Fruit fly (Drosophila melanogaster) whole organism, embryonic: ENCODE measurements around the gene CG42342.

Experiments used
- Asciz ChIP-seq: fragments of 200-800 bp; sonication (Bioruptor generic); optimal IDR thresholded peaks from 2 replicates; lab custom pipeline; 2017; ENCODE audit warnings: missing biosample characterization, mild to moderate bottlenecking, missing genetic modification characterization, missing genetic modification reagents
- Awh ChIP-seq: fragments of 200-800 bp; sonication (Bioruptor generic); IDR thresholded peaks from 2 replicates; pipeline ENCODE4, ENCODE4 v1.3.6; 2022; ENCODE audit warnings: missing biosample characterization, missing genetic modification characterization
- Bdp1 ChIP-seq: fragments of 200-800 bp; sonication (Bioruptor generic); optimal IDR thresholded peaks from 3 replicates; lab custom pipeline; 2016; ENCODE audit warnings: missing biosample characterization, missing genetic modification characterization
- BtbVII ChIP-seq: fragments of 200-800 bp; sonication (Bioruptor generic); optimal IDR thresholded peaks from 3 replicates; lab custom pipeline; 2017; ENCODE audit warnings: missing biosample characterization, mild to moderate bottlenecking, missing genetic modification characterization
- CG10267 ChIP-seq: fragments of 200-800 bp; sonication (Bioruptor generic); optimal IDR thresholded peaks from 2 replicates; lab custom pipeline; 2018; ENCODE audit warnings: missing biosample characterization, mild to moderate bottlenecking, missing genetic modification characterization, moderate library complexity
- CG10654 ChIP-seq: fragments of 200-800 bp; sonication (Bioruptor generic); optimal IDR thresholded peaks from 2 replicates; lab custom pipeline; 2016; ENCODE audit warnings: missing biosample characterization, missing genetic modification characterization
- CG11456 ChIP-seq: fragments of 200-800 bp; sonication (Bioruptor generic); IDR thresholded peaks from 3 replicates; pipeline ENCODE4 v1.3.6; 2022; ENCODE audit warnings: missing biosample characterization, missing genetic modification characterization
- CG12071 ChIP-seq: fragments of 200-800 bp; sonication (Bioruptor generic); optimal IDR thresholded peaks from 3 replicates; lab custom pipeline; 2018; ENCODE audit warnings: missing biosample characterization, mild to moderate bottlenecking, missing genetic modification characterization
- CG1233 ChIP-seq: fragments of 200-800 bp; sonication (Bioruptor generic); optimal IDR thresholded peaks from 4 replicates; lab custom pipeline; 2018; ENCODE audit warnings: missing biosample characterization, mild to moderate bottlenecking, missing genetic modification characterization
- CG16779 ChIP-seq: fragments of 200-800 bp; sonication (Bioruptor generic); IDR thresholded peaks from 2 replicates; pipeline ENCODE4 v1.3.6; 2022; ENCODE audit warnings: missing biosample characterization, missing genetic modification characterization
- CG17328 ChIP-seq: fragments of 200-800 bp; sonication (Bioruptor generic); IDR thresholded peaks from 2 replicates; pipeline ENCODE4 v1.3.6; 2022; ENCODE audit warnings: missing biosample characterization, missing genetic modification characterization
- CG17385 ChIP-seq: fragments of 200-800 bp; sonication (Bioruptor generic); optimal IDR thresholded peaks from 3 replicates; lab custom pipeline; 2018; ENCODE audit warnings: missing biosample characterization, mild to moderate bottlenecking, missing genetic modification characterization
- CG18764 ChIP-seq: fragments of 200-800 bp; sonication (Bioruptor generic); optimal IDR thresholded peaks from 3 replicates; lab custom pipeline; 2016; ENCODE audit warnings: missing biosample characterization, missing genetic modification characterization
- CG31365 ChIP-seq: fragments of 200-800 bp; sonication (Bioruptor generic); optimal IDR thresholded peaks from 2 replicates; lab custom pipeline; 2018; ENCODE audit warnings: missing biosample characterization, mild to moderate bottlenecking, missing genetic modification characterization
- CG32772 ChIP-seq: fragments of 200-800 bp; sonication (Bioruptor generic); IDR thresholded peaks from 2 replicates; pipeline ENCODE4 v1.3.6; 2022; ENCODE audit warnings: missing biosample characterization, missing genetic modification characterization
- CG3847 ChIP-seq: fragments of 200-800 bp; sonication (Bioruptor generic); IDR thresholded peaks from 2 replicates; pipeline ENCODE4 v1.3.6; 2022; ENCODE audit warnings: missing biosample characterization, missing genetic modification characterization
- CG4730 ChIP-seq: fragments of 200-800 bp; sonication (Bioruptor generic); IDR thresholded peaks from 2 replicates; pipeline ENCODE4 v1.3.6; 2022; ENCODE audit warnings: missing biosample characterization, missing genetic modification characterization
- CG5180 ChIP-seq: fragments of 200-800 bp; sonication (Bioruptor generic); optimal IDR thresholded peaks from 3 replicates; lab custom pipeline; 2017; ENCODE audit warnings: missing biosample characterization, missing genetic modification characterization, mild to moderate bottlenecking, moderate library complexity, missing genetic modification reagents
- CG7556 ChIP-seq: fragments of 200-800 bp; sonication (Bioruptor generic); optimal IDR thresholded peaks from 2 replicates; lab custom pipeline; 2017; ENCODE audit warnings: missing biosample characterization, mild to moderate bottlenecking, missing genetic modification characterization
- CG7745 ChIP-seq: fragments of 200-800 bp; sonication (Bioruptor generic); optimal IDR thresholded peaks from 2 replicates; lab custom pipeline; 2018; ENCODE audit warnings: missing biosample characterization, mild to moderate bottlenecking, missing genetic modification characterization, moderate library complexity
- CG9609 ChIP-seq: fragments of 200-800 bp; sonication (Bioruptor generic); optimal IDR thresholded peaks from 3 replicates; lab custom pipeline; 2016; ENCODE audit warnings: missing biosample characterization, missing genetic modification characterization
- Dll ChIP-seq: fragments of 200-800 bp; sonication (Bioruptor generic); IDR thresholded peaks from 4 replicates; pipeline ENCODE4 v1.3.6; 2022; ENCODE audit warnings: missing biosample characterization, missing genetic modification characterization; ENCODE audit not compliant: partially characterized antibody
- Doc2 ChIP-seq: fragments of 200-800 bp; sonication (Bioruptor generic); IDR thresholded peaks from 2 replicates; pipeline ENCODE4 v1.3.6; 2022; ENCODE audit warnings: missing biosample characterization, missing genetic modification characterization
- Ets65A ChIP-seq: fragments of 200-800 bp; sonication (Bioruptor generic); peaks from one replicate; lab custom pipeline; 2016; ENCODE audit warnings: missing biosample characterization, missing genetic modification characterization
- Ets97D ChIP-seq: fragments of 200-800 bp; sonication (Bioruptor generic); optimal IDR thresholded peaks from 3 replicates; lab custom pipeline; 2016; ENCODE audit warnings: missing biosample characterization, missing genetic modification characterization
- Fer2 ChIP-seq: fragments of 200-800 bp; sonication (Bioruptor generic); optimal IDR thresholded peaks from 2 replicates; lab custom pipeline; 2018; ENCODE audit warnings: missing biosample characterization, mild to moderate bottlenecking, missing genetic modification characterization, moderate library complexity
- Hmx ChIP-seq: fragments of 200-800 bp; sonication (Bioruptor generic); optimal IDR thresholded peaks from 2 replicates; lab custom pipeline; 2016; ENCODE audit warnings: missing biosample characterization, missing genetic modification characterization
- Hr78 ChIP-seq, 2 experiments: fragments of 200-800 bp in 1 of 2; fragments of >200 bp in 1 of 2; sonication (Bioruptor generic) in 1 of 2; optimal IDR thresholded peaks; 2 replicates each; lab custom pipeline; 2017 to 2019; ENCODE audit warnings: missing biosample characterization in 2 of 2, missing genetic modification characterization in 2 of 2, mild to moderate bottlenecking in 1 of 2, moderate library complexity in 1 of 2
- Jarid2 ChIP-seq: fragments of 200-800 bp; sonication (Bioruptor generic); optimal IDR thresholded peaks from 3 replicates; lab custom pipeline; 2017; ENCODE audit warnings: mild to moderate bottlenecking, missing biosample characterization, missing genetic modification reagents, missing genetic modification characterization
- Lhr ChIP-seq: fragments of 200-800 bp; sonication (Bioruptor generic); optimal IDR thresholded peaks from 3 replicates; lab custom pipeline; 2017; ENCODE audit warnings: mild to moderate bottlenecking, missing biosample characterization, missing genetic modification reagents, missing genetic modification characterization
- MTF-1 ChIP-seq: fragments of 200-800 bp; sonication (Bioruptor generic); optimal IDR thresholded peaks from 2 replicates; lab custom pipeline; 2018; ENCODE audit warnings: missing biosample characterization, mild to moderate bottlenecking, missing genetic modification characterization, borderline replicate concordance
- NC2β ChIP-seq: fragments of 200-800 bp; sonication (Bioruptor generic); optimal IDR thresholded peaks from 2 replicates; lab custom pipeline; 2016; ENCODE audit warnings: missing biosample characterization, missing genetic modification characterization
- NfI ChIP-seq: fragments of 200-800 bp; sonication (Bioruptor generic); optimal IDR thresholded peaks from 3 replicates; lab custom pipeline; 2018; ENCODE audit warnings: missing biosample characterization, mild to moderate bottlenecking, missing genetic modification characterization, moderate library complexity
- Oaz ChIP-seq: fragments of 200-800 bp; sonication (Bioruptor generic); IDR thresholded peaks from 2 replicates; pipeline ENCODE4 v1.3.6; 2022; ENCODE audit warnings: missing biosample characterization, missing genetic modification characterization
- Side ChIP-seq: fragments of 200-800 bp; sonication (Bioruptor generic); optimal IDR thresholded peaks from 2 replicates; lab custom pipeline; 2016; ENCODE audit warnings: missing biosample characterization, missing genetic modification characterization
- br ChIP-seq: fragments of >200 bp; optimal IDR thresholded peaks from 2 replicates; lab custom pipeline; 2017
- dimm ChIP-seq: fragments of 200-800 bp; sonication (Bioruptor generic); IDR thresholded peaks from 2 replicates; pipeline ENCODE4 v1.3.6; 2022; ENCODE audit warnings: missing biosample characterization, missing genetic modification characterization
- dpn ChIP-seq, 2 experiments: fragments of 200-800 bp; sonication (Bioruptor generic); optimal IDR thresholded peaks; 3 replicates each; lab custom pipeline; 2016; ENCODE audit warnings: missing biosample characterization in 2 of 2, missing genetic modification characterization in 2 of 2
- fd3F ChIP-seq: fragments of 200-800 bp; sonication (Bioruptor generic); optimal IDR thresholded peaks from 2 replicates; lab custom pipeline; 2018; ENCODE audit warnings: missing biosample characterization, mild to moderate bottlenecking, missing genetic modification characterization, moderate library complexity
- fru ChIP-seq: fragments of >200 bp; optimal IDR thresholded peaks from 2 replicates; lab custom pipeline; 2017
- gcm2 ChIP-seq: fragments of 200-800 bp; sonication (Bioruptor generic); optimal IDR thresholded peaks from 2 replicates; lab custom pipeline; 2016; ENCODE audit warnings: missing biosample characterization, missing genetic modification characterization
- luna ChIP-seq: fragments of 200-800 bp; sonication (Bioruptor generic); optimal IDR thresholded peaks from 2 replicates; lab custom pipeline; 2016; ENCODE audit warnings: missing biosample characterization, missing genetic modification characterization
- nau ChIP-seq: fragments of 200-800 bp; sonication (Bioruptor generic); optimal IDR thresholded peaks from 3 replicates; lab custom pipeline; 2017; ENCODE audit warnings: missing biosample characterization, mild to moderate bottlenecking, missing genetic modification characterization, missing genetic modification reagents
- otp ChIP-seq: fragments of 200-800 bp; sonication (Bioruptor generic); IDR thresholded peaks from 3 replicates; pipeline ENCODE4, ENCODE4 v1.3.6; 2022; ENCODE audit warnings: missing biosample characterization, missing genetic modification characterization
- pita ChIP-seq: fragments of 200-800 bp; sonication (Bioruptor generic); optimal IDR thresholded peaks from 2 replicates; lab custom pipeline; 2017; ENCODE audit warnings: missing biosample characterization, mild to moderate bottlenecking, missing genetic modification characterization
- run ChIP-seq: fragments of 200-800 bp; sonication (Bioruptor generic); optimal IDR thresholded peaks from 3 replicates; lab custom pipeline; 2018; ENCODE audit warnings: missing biosample characterization, mild to moderate bottlenecking, missing genetic modification characterization
- shn ChIP-seq: fragments of 200-800 bp; sonication (Bioruptor generic); optimal IDR thresholded peaks from 3 replicates; lab custom pipeline; 2016; ENCODE audit warnings: missing biosample characterization, missing genetic modification characterization
- stc ChIP-seq: fragments of 200-800 bp; sonication (Bioruptor generic); IDR thresholded peaks from 2 replicates; pipeline ENCODE4 v1.3.6; 2022; ENCODE audit warnings: missing biosample characterization, missing genetic modification characterization
- wek ChIP-seq: fragments of 200-800 bp; sonication (Bioruptor generic); optimal IDR thresholded peaks from 3 replicates; lab custom pipeline; 2018; ENCODE audit warnings: missing biosample characterization, mild to moderate bottlenecking, missing genetic modification characterization, moderate library complexity
- zen ChIP-seq: fragments of 200-800 bp; sonication (Bioruptor generic); optimal IDR thresholded peaks from 3 replicates; lab custom pipeline; 2018; ENCODE audit warnings: missing biosample characterization, mild to moderate bottlenecking, missing genetic modification characterization, moderate library complexity
- zen2 ChIP-seq: fragments of 200-800 bp; sonication (Bioruptor generic); IDR thresholded peaks from 3 replicates; pipeline ENCODE4 v1.3.6; 2022; ENCODE audit warnings: missing biosample characterization, missing genetic modification characterization; ENCODE audit not compliant: partially characterized antibody

CG42342 gene

dm6 chr3R:16573483-16574145 lies 71.0 kb downstream of the CG42342 start, which contains the start of gene CG14903 (continued):
- TF ChIP-seq nau (GFP tag; lab: Kevin White, UChicago), result no peak
- TF ChIP-seq CG3847 (GFP tag; lab: Robert Waterston, UW), result peak; percentile 22; the same call in 1 of the 2 replicates
- TF ChIP-seq NfI (GFP tag; lab: Kevin White, UChicago), result peak; percentile 11
- peak; percentile 0 for TF ChIP-seq NC2β (GFP tag; lab: Kevin White, UChicago)
- no peak for TF ChIP-seq Hmx
- no peak for TF ChIP-seq run
- no peak for TF ChIP-seq fd3F (GFP tag; lab: Kevin White, UChicago)
- TF ChIP-seq fru, result no peak
- no peak for TF ChIP-seq luna
- no peak for TF ChIP-seq stc
- peak; percentile 47 for TF ChIP-seq Jarid2 (GFP tag; lab: Kevin White, UChicago)
- no peak for TF ChIP-seq CG5180 (GFP tag; lab: Kevin White, UChicago)
- TF ChIP-seq CG7556 (GFP tag; lab: Kevin White, UChicago), result no peak
- peak; percentile 28 for TF ChIP-seq shn (GFP tag; lab: Kevin White, UChicago)
- no peak for TF ChIP-seq Oaz
- TF ChIP-seq otp (GFP tag; lab: Robert Waterston, UW), result no peak
- TF ChIP-seq CG17328 (GFP tag; lab: Robert Waterston, UW), result no peak
- TF ChIP-seq CG11456, result 0 out of 3 replicates have a peak, but pooled peaks have one; percentile 18
- TF ChIP-seq Fer2 (tag; lab: Kevin White, UChicago), result no peak
- no peak for TF ChIP-seq CG31365 (tag; lab: Kevin White, UChicago)
- peak; percentile 48 for TF ChIP-seq CG10654
- TF ChIP-seq Awh (GFP tag; lab: Robert Waterston, UW), result no peak
- TF ChIP-seq Ets65A, result peak; percentile 81
- no peak for TF ChIP-seq CG32772 (GFP tag; lab: Robert Waterston, UW)
- no peak for TF ChIP-seq gcm2 (GFP tag; lab: Kevin White, UChicago)
- TF ChIP-seq BtbVII (GFP tag; lab: Kevin White, UChicago), result no peak
- TF ChIP-seq Dll (GFP tag; lab: Robert Waterston, UW), result peak; percentile 81
- peak; percentile 13 for TF ChIP-seq pita (GFP tag; lab: Kevin White, UChicago)
- TF ChIP-seq CG18764, result peak; percentile 40
- TF ChIP-seq Hr78 (GFP tag; optimal IDR thresholded peaks at IDR 0.05; lab: Kevin White, UChicago), result no peak
- no peak for TF ChIP-seq CG12071 (GFP tag; lab: Kevin White, UChicago)
- no peak; the same call in 2 of the 3 replicates for TF ChIP-seq zen2
- no peak for TF ChIP-seq MTF-1
- TF ChIP-seq CG17385 (GFP tag; lab: Kevin White, UChicago), result no peak
- TF ChIP-seq CG1233, result no peak
- TF ChIP-seq dimm (GFP tag; lab: Robert Waterston, UW), result no peak
- TF ChIP-seq br, result no peak
- TF ChIP-seq CG9609 (GFP tag; lab: Kevin White, UChicago), result peak; percentile 44
- TF ChIP-seq CG4730 (GFP tag; lab: Robert Waterston, UW), result no peak
- peak; percentile 64 for TF ChIP-seq wek (GFP tag; lab: Kevin White, UChicago)
- peak; percentile 82 for TF ChIP-seq zen (tag; lab: Kevin White, UChicago)
- TF ChIP-seq CG7745 (tag; lab: Kevin White, UChicago), result no peak
- peak in 1 of 2 experiments; percentile 39 for TF ChIP-seq dpn (GFP tag; optimal IDR thresholded peaks at IDR 0.05; lab: Kevin White, UChicago)
- no peak for TF ChIP-seq Doc2 (GFP tag; lab: Robert Waterston, UW)
- TF ChIP-seq Bdp1 (GFP tag; lab: Kevin White, UChicago), result no peak
- TF ChIP-seq CG10267 (tag; lab: Kevin White, UChicago), result peak; percentile 50
- TF ChIP-seq Ets97D, result peak; percentile 39
- TF ChIP-seq Lhr (GFP tag; lab: Kevin White, UChicago), result peak; percentile 72
- TF ChIP-seq Asciz (GFP tag; lab: Kevin White, UChicago), result no peak
- no peak for TF ChIP-seq Side
- TF ChIP-seq CG16779, result no peak
